Fruit fly (Drosophila melanogaster) Kc167 (cell line): ENCODE measurements around the gene pkaap.

Experiments
- Myc ChIP-seq: fragments of >200 bp; optimal IDR thresholded peaks from 2 replicates; lab custom pipeline; 2017; ENCODE audit warnings: missing external identifiers
- Sin3A ChIP-seq: fragments of >200 bp; optimal IDR thresholded peaks from 2 replicates; lab custom pipeline; 2018; ENCODE audit warnings: missing external identifiers
- h ChIP-seq: fragments of >200 bp; optimal IDR thresholded peaks from 3 replicates; lab custom pipeline; 2018; ENCODE audit warnings: missing external identifiers
- insv ChIP-seq: fragments of >200 bp; optimal IDR thresholded peaks from 3 replicates; lab custom pipeline; 2018; ENCODE audit warnings: missing external identifiers
- psq ChIP-seq: fragments of >200 bp; optimal IDR thresholded peaks from 2 replicates; lab custom pipeline; 2017; ENCODE audit warnings: missing external identifiers
- ttk ChIP-seq: sonication (Bioruptor generic); optimal IDR thresholded peaks from 2 replicates; lab custom pipeline; 2017; ENCODE audit warnings: missing external identifiers

The pkaap gene

DNA sequence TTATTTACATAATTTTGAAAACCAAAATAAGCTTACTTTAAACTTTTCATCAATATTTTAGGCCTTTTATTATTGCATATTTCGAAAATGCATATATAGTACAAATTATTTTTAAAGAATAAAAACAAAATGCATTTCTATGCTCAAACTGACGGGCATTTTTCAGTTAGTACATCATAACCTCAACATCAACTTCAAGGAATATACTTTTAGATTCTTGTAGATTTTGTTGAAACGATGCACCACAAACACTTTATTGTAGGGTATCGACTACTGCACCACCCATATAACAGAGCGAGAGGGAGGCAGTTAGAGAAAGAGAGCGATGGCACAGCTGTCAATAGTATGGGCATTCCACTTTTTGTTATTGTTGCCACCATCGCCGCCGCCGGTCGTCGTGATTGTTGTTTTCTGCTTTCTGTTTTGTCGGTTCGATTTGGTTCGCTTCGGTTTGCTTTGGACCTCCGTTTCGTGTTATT lies 8.3 kb upstream of the pkaap start:
- TF ChIP-seq psq (lab: Kevin White, UChicago), result no peak
- no peak for TF ChIP-seq h (lab: Kevin White, UChicago)
- TF ChIP-seq Myc (lab: Kevin White, UChicago), result no peak
- no peak for TF ChIP-seq insv (lab: Kevin White, UChicago)
- no peak for TF ChIP-seq ttk
- TF ChIP-seq Sin3A (lab: Kevin White, UChicago), result no peak

DNA sequence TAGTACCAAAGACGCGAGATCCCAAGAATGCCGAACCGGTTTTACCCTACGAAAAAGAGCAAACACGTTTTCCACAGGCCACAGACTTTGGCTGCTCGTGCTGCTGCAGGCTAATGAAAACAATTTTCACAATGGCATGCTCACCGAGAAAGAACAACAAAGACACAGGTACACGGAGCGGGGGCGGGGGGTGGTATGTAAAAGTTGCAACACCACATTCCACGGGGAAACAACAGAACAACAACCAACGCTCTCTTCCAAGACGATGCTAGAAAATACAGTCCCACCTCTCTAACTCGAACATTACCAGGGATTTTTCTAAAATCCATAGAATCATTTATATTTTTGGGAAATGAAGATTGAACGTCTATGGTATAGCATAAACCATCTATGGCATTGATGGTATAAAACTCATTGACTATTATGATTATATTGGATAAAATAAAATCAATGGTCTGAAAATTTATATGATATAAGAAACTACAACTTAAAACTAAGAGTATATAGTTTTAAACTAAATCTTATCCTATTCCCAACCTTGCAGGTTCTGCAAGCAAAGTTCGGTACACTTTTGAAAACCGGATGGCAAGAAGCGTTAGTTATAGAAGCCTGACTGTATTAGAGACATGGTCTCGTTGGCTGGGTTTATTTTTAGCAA lies 6.5 kb upstream of the pkaap start:
- TF ChIP-seq psq (lab: Kevin White, UChicago) (no peak), Myc (lab: Kevin White, UChicago) (no peak), h (lab: Kevin White, UChicago) (no peak), ttk (no peak), Sin3A (lab: Kevin White, UChicago) (no peak), insv (lab: Kevin White, UChicago) (no peak)

DNA sequence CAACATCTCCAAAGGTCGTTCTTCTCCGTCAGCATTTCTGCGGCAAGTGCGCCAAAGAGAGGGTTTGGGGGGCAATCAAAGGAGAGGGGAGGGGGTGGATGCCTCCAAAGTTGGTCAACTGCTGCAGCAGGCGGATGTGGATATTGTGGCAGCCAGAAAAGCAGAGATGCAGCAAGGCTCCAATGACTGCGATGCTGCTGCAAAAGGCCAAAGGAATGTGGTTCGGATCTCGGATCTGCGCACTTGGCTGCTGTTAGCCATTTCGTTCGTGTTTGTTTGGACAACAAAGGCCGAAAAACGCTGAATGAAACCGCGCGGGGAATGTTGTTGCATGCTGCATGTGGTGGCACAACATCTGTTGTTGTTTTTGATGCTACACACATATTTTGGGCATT lies 6.0 kb upstream of the pkaap start:
- TF ChIP-seq h (lab: Kevin White, UChicago) (no peak), Myc (lab: Kevin White, UChicago) (no peak), ttk (no peak), psq (lab: Kevin White, UChicago) (no peak), insv (lab: Kevin White, UChicago) (no peak), Sin3A (lab: Kevin White, UChicago) (no peak)

DNA sequence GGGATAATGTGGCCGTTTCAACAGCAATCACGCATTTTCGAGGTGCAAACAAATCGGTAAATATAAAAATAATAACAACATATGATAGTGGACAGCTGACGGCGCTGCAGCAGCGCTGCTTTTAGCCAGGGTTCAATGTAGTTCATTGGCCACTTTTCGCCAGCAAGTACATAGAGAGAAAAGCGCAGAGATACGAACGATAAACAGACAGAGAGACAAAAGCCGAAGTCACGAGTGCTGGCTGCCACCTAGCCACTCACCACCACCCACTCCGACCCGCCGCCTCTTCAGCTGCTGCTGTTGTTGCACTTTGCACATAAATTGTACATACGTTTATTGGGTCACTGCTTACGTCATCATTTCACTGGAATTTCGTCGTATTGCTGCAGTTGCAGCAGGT lies 5.2 kb upstream of the pkaap start:
- no peak for TF ChIP-seq psq (lab: Kevin White, UChicago)
- TF ChIP-seq Sin3A (lab: Kevin White, UChicago), result no peak
- no peak for TF ChIP-seq insv (lab: Kevin White, UChicago)
- no peak for TF ChIP-seq h (lab: Kevin White, UChicago)
- TF ChIP-seq ttk, result no peak
- no peak for TF ChIP-seq Myc (lab: Kevin White, UChicago)

DNA sequence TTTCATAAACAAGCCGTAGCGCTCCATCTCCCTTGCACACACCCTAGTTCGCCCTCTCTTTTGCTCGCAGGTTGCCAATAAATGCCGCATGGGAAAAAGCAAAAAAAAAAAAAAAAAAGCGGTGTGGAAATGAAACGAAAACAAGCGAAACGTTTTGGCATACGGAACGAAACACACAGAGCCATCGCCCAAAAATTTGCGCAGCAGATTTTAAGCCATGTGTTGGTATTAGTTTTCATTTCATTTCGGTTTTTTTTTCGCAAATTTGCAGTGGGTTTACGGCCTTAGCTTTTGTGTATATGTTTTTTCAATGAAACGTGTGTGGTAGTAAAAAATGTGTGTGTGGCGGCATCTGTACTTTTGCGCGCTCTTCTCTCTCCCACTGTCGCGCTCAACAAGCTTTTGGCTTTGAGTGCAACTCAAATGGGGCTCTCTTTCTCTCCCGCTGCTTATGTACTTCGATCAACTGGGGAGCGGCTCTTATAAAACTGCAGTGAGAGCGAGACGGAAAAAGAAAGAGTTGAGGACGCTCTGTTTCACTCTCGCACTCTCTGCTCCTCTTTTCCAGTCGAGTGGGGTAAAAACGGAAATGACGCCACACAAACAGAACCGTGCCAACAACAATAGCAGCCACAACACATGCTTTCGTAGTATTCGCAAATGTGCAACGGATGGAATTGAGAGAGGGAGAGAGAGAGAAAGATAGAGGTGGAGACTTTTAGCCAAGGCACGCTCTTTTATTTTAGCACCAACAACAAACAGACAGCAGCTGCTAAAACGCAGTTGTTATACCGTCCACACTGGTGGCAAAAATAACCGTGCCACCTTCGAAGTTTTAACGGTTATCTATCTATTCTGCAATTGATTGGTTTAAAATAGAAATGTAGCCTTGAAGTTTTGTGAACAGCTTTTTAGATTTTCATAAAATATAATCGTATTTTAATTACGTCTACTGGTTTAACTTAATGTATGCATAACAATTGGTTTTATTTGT lies 3.5 kb upstream of the pkaap start:
- TF ChIP-seq psq (lab: Kevin White, UChicago), result no peak
- TF ChIP-seq ttk, result no peak
- TF ChIP-seq Sin3A (lab: Kevin White, UChicago), result no peak
- TF ChIP-seq insv (lab: Kevin White, UChicago), result no peak

DNA sequence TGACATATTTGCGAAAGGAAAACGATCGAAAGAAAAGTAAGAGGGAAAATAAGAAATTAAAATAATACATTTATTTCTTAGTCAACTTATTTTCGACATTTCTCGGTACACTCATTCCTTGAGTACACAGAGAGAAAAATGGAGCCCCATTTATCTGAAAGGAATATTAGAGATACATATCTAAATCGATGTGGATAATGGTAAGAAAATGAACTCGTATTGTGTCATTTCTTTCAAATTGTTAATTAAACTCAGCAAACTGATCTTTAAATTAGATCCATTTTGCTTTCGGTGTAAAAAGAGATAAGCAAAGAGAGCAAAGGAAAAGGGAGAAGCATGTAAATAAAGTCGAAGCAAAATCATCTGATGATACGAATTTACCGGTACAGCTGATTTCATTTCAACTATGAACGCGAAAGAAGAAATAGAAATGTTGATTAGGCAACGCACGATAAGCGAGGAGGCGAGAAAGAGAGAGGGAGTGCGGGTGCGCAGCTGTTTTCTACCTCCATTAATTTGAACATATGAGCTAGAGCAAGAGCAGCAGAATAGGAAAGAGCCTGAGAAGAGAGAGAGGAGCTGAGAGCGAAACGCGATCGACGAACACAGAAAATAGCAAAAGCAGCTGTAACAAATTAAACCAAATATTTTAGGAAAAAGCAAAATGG lies 2.3 kb upstream of the pkaap start:
- TF ChIP-seq insv (lab: Kevin White, UChicago), result no peak
- TF ChIP-seq h (lab: Kevin White, UChicago), result no peak
- no peak for TF ChIP-seq Myc (lab: Kevin White, UChicago)
- no peak for TF ChIP-seq Sin3A (lab: Kevin White, UChicago)
- TF ChIP-seq ttk, result no peak
- TF ChIP-seq psq (lab: Kevin White, UChicago), result no peak

DNA sequence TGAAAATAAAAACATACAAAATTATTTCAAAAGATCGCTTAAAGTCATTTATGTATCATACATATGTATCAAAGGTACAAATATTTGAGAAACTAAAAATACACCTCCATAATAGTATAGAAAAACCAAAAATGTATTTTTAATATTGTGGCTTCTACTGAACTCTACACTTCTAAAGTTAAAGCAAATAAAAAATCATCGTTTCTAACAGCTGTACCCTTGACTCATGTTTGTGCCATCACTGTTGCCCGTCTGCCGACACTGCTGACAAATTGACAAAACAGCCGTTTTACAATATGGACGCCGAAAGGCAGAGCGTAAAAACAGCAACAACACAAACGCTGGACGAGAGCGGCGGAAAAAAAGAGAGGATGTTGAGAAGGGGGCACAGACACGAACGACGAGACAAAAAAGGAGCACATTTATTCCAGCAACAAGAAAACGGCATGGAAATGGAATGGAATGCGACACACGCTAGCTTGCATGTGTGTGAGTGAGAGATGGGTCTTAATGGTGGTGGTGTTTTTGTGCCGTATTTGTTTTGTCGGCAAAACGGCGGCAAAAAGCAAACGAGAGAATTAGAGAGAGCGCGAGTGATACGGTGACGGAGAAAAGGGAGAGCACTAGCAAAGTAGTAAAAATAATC lies 1.6 kb upstream of the pkaap start:
- TF ChIP-seq h (lab: Kevin White, UChicago), result no peak
- no peak for TF ChIP-seq Myc (lab: Kevin White, UChicago)
- TF ChIP-seq psq (lab: Kevin White, UChicago), result peak; percentile 89
- no peak for TF ChIP-seq insv (lab: Kevin White, UChicago)
- TF ChIP-seq Sin3A (lab: Kevin White, UChicago), result no peak

DNA sequence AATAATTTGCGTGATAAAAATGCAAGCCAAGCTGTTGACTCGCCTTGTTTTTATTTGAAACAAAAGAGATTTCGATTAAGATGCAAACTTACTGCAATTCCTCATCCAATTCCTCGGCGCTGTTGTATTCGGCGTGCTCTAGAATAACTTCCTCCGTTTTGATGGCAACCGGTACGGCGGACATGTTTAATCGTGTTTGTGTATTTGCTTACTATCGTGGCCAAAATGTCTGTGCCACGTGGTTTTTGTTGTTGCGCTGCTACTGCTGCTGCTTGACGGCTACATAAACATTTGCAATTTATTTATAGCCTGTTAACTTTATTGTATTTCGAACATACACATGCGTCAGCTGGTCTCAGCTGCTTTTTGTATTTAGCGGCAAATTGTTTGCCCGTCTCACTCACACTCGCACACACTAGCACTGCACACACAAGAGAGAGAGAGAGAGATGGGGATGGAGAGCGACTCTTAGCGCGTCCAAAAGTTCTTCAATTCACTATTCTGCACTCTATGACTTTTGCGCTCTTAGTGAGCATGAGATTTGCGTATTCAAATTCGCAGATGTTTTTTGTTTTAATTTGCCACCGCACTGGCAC lies 986 bp upstream of the pkaap start:
- TF ChIP-seq ttk (no peak), h (lab: Kevin White, UChicago) (no peak), psq (lab: Kevin White, UChicago) (no peak), insv (lab: Kevin White, UChicago) (no peak), Myc (lab: Kevin White, UChicago) (no peak), Sin3A (lab: Kevin White, UChicago) (no peak)

DNA sequence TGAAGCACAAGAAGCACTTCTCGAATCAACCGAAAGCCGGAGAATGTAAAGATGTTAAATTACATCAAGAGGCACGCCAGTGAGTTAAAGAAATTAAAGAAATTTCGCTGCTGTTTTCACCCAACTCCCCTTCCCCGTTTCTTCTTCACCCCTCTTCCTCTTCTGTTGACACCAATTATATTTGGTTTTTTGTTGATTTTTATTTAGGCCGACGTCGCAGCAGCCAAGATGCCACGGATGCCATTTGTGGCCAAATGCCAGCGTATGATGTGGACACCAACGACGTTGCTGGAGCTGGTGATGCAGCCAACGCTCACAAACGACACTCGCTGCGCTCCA lies 272 bp downstream of the pkaap start:
- TF ChIP-seq insv (lab: Kevin White, UChicago), result no peak
- no peak for TF ChIP-seq Sin3A (lab: Kevin White, UChicago)
- no peak for TF ChIP-seq h (lab: Kevin White, UChicago)
- no peak for TF ChIP-seq ttk
- no peak for TF ChIP-seq psq (lab: Kevin White, UChicago)
- TF ChIP-seq Myc (lab: Kevin White, UChicago), result no peak

DNA sequence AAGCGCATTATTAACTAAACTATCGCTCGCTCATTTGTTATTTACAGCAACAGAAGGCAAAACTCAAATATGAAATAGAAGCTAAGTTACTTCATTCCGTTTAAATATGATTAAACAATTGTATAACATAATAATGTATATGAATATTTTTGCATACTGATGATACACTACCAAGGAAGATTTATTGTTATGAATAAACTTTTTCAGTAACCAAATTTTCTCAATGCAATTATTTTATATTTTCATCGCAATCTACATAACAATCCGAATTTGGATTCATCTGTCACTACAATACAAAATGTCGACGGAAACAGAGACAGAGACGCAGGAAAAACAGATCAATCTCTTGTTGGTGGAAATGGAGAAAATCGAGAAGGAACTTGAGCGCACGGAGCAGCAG lies 2.9 kb downstream of the pkaap start, which contains the start of gene CG17329:
Gene CG17329 (plus strand): TSS at position 301 of the 400 bp plus-strand sequence.
- no peak for TF ChIP-seq ttk
- no peak for TF ChIP-seq insv (lab: Kevin White, UChicago)
- no peak for TF ChIP-seq h (lab: Kevin White, UChicago)
- TF ChIP-seq Myc (lab: Kevin White, UChicago), result no peak
- TF ChIP-seq psq (lab: Kevin White, UChicago), result no peak
- TF ChIP-seq Sin3A (lab: Kevin White, UChicago), result no peak
